Fruit fly (Drosophila melanogaster): ENCODE data around the gene CG5131.

CG5131 gene

DNA sequence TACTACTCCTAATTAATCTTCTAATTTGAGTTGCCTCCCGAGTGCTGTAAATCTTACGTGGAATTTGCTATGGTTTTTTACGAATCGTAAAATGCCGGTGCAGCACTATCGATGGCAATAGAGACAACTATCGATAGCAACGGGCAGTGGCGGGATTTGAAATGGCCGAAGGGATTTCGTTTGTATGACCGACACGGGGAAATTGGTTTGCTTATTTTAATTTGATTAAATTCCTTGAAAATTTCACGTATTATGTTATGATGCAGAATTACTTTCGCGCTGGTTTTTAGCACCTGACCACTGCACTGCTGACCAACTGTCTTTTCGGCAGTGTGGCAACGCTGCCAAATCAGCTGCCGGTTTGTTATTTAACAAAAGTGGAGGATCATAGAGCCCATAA is at the start of gene CG5131, which contains the start of gene GCS2beta (continued):
- TF ChIP-seq CG34422 (GFP tag; IDR thresholded peaks at IDR 0.05) (peak; percentile 97), CG6683 (GFP tag; optimal IDR thresholded peaks at IDR 0.05) (peak; percentile 78), Dek (tag; optimal IDR thresholded peaks at IDR 0.05) (peak; percentile 89), org-1 (GFP tag; optimal IDR thresholded peaks at IDR 0.05) (peak; percentile 78), CG6854 (GFP tag; optimal IDR thresholded peaks at IDR 0.05) (peak; percentile 67), Nf-YB (GFP tag; optimal IDR thresholded peaks at IDR 0.05) (peak; percentile 61), CG8478 (optimal IDR thresholded peaks at IDR 0.05) (no peak), Neu2 (GFP tag; optimal IDR thresholded peaks at IDR 0.05; ENCODE audit: borderline replicate concordance) (peak; percentile 78), pb (GFP tag; optimal IDR thresholded peaks at IDR 0.05) (peak; percentile 89), CG10543 (GFP tag; optimal IDR thresholded peaks at IDR 0.05) (peak; percentile 71), CG13624 (GFP tag; optimal IDR thresholded peaks at IDR 0.05) (peak; percentile 96), NC2β (GFP tag; optimal IDR thresholded peaks at IDR 0.05) (peak; percentile 90), CG14667 (GFP tag; IDR thresholded peaks at IDR 0.05) (peak; percentile 92), HLH3B (GFP tag; IDR thresholded peaks at IDR 0.05) (peak; percentile 91), B-H1 (GFP tag; IDR thresholded peaks at IDR 0.05) (peak; percentile 86), scrt (GFP tag; optimal IDR thresholded peaks at IDR 0.05) (peak; percentile 74), sob (GFP tag; IDR thresholded peaks at IDR 0.05) (peak; percentile 96), H2.0 (GFP tag; IDR thresholded peaks at IDR 0.05) (peak; percentile 93), dimm (GFP tag; IDR thresholded peaks at IDR 0.05) (peak; percentile 67), Trl (optimal IDR thresholded peaks at IDR 0.05) (no peak), Trl (GFP tag; optimal IDR thresholded peaks at IDR 0.05) (peak; percentile 98), CG30020 (tag; optimal IDR thresholded peaks at IDR 0.05) (peak; percentile 66), CG2120 (GFP tag; optimal IDR thresholded peaks at IDR 0.05) (peak; percentile 98), croc (GFP tag; conservative IDR thresholded peaks at IDR 0.05) (peak; percentile 82), CG12942 (GFP tag; optimal IDR thresholded peaks at IDR 0.05) (peak; percentile 95), gsb (GFP tag; IDR thresholded peaks at IDR 0.05) (peak; percentile 89), lola (GFP tag; optimal IDR thresholded peaks at IDR 0.05) (peak in 1 of 3 experiments; percentile 84), bowl (GFP tag; IDR thresholded peaks at IDR 0.05) (peak; percentile 71; the same call in 1 of the 2 replicates)

DNA sequence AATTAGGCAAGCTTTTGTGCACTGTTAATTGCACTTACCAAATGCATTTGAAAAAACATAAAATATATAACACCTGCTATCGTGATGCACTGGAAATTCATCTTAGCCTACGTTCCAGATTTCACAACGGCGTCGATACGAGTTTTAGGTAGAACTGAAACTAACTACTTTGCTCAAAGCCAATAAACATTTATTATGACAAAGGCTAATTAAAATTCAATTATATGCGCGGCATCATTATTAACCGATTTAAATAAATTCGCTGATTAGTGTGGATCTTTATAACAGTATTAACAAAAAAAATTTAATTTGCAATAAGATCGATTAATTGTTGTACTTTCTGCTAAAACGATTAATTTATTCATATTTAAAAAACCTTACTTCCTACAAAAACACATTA is 47.8 kb upstream of the CG5131 start, which contains the start of gene CG33928:
Gene CG33928, minus strand, starts transcription at position 101 of the 400 bp plus-strand sequence.
- TF ChIP-seq CG15011 (GFP tag; optimal IDR thresholded peaks at IDR 0.05) (no peak), bigmax (GFP tag; optimal IDR thresholded peaks at IDR 0.05) (no peak)

DNA sequence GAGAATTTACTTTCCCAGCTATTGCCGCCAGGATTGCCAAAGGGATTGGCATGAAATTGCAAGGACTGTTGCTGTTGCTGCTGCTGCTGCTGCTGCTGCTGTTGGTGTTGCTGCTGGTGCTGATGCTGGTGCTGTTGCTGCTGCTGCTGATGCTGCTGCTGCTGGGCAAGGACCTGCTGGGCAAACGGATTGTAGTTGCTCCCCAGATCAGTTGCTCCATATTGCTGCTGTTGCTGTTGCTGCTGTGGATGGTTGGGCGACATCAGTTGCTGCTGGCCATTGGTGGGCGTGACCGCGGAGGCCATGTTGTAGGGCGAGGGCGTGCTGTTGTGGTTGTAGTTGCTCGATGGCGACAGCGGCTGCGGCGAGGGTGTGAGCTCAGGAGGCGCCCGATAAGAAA is 46.7 kb upstream of the CG5131 start:
- TF ChIP-seq Antp (GFP tag; optimal IDR thresholded peaks at IDR 0.05) (no peak), Dfd (GFP tag; optimal IDR thresholded peaks at IDR 0.05) (peak in 1 of 2 experiments; percentile 85), Rx (GFP tag; IDR thresholded peaks at IDR 0.05) (no peak), Ets65A (GFP tag) (peak; percentile 45)

DNA sequence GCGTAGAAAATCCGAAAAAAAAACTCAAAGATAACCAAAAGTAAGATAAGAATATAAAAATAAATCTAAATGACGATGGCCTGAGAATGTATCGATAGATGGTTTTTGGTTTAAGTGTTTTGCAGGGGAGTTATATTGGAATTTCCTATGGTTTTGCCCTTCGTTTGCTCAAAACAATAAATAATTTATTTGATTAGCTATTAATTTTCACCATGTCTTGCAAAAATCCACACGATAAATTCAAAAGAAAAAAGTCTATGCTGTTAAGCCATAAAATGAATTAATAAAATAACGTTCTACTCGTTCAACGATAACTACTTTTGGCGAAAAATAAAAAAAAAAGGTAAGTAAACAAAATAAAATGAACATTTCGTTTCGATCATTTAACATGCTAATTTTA is 37.2 kb upstream of the CG5131 start:
- TF ChIP-seq sens (GFP tag): peak; percentile 22
- TF ChIP-seq PHDP (tag; optimal IDR thresholded peaks at IDR 0.05): no peak

DNA sequence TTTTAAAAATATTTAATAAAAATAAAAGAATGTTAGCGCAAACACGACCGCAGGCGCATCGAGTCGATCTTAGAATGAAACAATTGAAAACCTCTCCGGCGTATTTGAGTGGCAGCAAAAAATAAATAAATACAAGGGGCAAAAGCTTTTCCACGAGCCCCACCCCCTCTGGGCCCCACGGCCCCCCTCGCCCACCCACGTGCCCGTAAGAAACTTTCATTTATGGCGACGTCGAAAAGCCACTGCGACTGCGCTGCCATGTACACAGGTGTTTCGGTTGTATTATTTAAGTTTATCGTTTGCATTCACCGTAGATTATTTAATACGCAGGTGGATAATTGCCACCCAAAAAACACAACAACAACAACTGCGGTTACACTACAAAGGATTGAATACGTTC is 35.9 kb upstream of the CG5131 start:
- TF ChIP-seq grau (tag; optimal IDR thresholded peaks at IDR 0.05): no peak
- peak; percentile 17; the same call in 1 of the 3 replicates for TF ChIP-seq Dbx (GFP tag; IDR thresholded peaks at IDR 0.05)
- 0 out of 2 replicates have a peak, but pooled peaks have one; percentile 23 for TF ChIP-seq NFAT (GFP tag; IDR thresholded peaks at IDR 0.05)
- TF ChIP-seq ara (GFP tag; IDR thresholded peaks at IDR 0.05): no peak
- TF ChIP-seq nau (GFP tag; optimal IDR thresholded peaks at IDR 0.05): no peak
- no peak for TF ChIP-seq slp2 (GFP tag; optimal IDR thresholded peaks at IDR 0.05)
- TF ChIP-seq Spps (tag; optimal IDR thresholded peaks at IDR 0.05): no peak
- 0 out of 3 replicates have a peak, but pooled peaks have one; percentile 32 for TF ChIP-seq otp (GFP tag; IDR thresholded peaks at IDR 0.05)
- TF ChIP-seq cwo (GFP tag; optimal IDR thresholded peaks at IDR 0.05): peak; percentile 32
- peak; percentile 25 for TF ChIP-seq CG3281 (GFP tag; optimal IDR thresholded peaks at IDR 0.05)
- TF ChIP-seq danr (GFP tag; IDR thresholded peaks at IDR 0.05): no peak
- TF ChIP-seq vfl (GFP tag; optimal IDR thresholded peaks at IDR 0.05): no peak
- TF ChIP-seq CG13894 (tag; optimal IDR thresholded peaks at IDR 0.05): peak; percentile 6
